Worm (Caenorhabditis elegans) whole organism, L4/young adult: Measurements from ENCODE around the gene nspb-2.

Experiments used
- W03F9.2 ChIP-seq: fragments of 150-350 bp; optimal IDR thresholded peaks from 2 replicates; lab custom pipeline; 2014; ENCODE audit warnings: missing biosample characterization, missing genetic modification characterization
- dao-5 ChIP-seq: sonication (generic microtip); optimal IDR thresholded peaks from 2 replicates; lab custom pipeline; 2016; ENCODE audit warnings: missing genotype, missing genetic modification characterization, moderate library complexity, missing compliant biosample characterization
- him-1 ChIP-seq: sonication (generic microtip); optimal IDR thresholded peaks from 2 replicates; lab custom pipeline; 2016; ENCODE audit warnings: missing genotype, missing genetic modification reagents, missing genetic modification characterization, missing compliant biosample characterization

ce11 chrIV:6581658-6582057 lies 9.8 kb upstream of the nspb-2 start:
- TF ChIP-seq dao-5 (no peak), him-1 (tag; lab: Kevin White, UChicago) (no peak), W03F9.2 (no peak)
